Fruit fly (Drosophila melanogaster): ENCODE data around the gene Socs16D.

Socs16D gene

DNA sequence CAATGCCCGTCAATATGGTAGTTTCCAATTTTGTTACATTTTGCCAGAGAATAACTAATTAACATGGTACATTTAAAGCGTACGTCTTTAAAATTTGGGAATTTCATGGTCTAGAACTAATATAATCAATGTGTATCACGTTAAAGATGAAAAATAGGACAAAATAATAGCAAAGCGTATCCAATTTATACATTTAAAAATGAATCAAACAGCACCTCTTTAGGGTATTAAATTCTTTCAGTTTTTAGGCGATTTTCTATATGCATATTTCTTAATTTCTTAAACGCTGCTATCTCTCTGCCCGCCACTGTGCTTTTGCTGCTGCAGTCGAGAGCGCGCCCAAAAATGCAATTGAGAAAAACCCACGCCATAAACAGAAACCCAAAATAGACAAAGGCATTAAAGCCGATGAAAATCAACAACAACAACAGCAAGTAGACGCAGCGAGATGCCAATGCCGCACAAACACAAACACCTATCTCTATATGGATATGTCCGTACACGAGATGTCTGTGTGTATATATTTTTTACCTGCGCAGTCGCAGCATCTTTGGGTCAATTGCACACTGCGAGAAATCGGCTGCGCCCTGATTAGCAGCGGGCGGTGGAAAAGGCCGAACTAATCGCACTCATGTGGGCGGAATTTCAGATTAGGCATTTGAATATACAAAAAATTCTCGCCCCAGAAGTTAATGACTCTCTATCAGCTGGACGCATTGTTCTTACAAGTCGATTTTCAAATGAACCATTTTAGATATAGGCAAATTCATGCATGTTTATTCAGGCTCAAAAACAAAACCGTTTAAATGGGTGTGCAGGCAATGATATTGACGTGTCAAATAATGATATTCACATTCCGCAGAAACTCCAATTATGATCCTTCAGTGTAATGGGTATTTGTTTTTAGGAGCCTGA, 2.0 kb upstream of the Socs16D start (continued):
- TF ChIP-seq Bgb (GFP tag; IDR thresholded peaks at IDR 0.05; ENCODE audit: partially characterized antibody), result no peak
- peak; percentile 46 for TF ChIP-seq HLH3B (GFP tag; IDR thresholded peaks at IDR 0.05)
- no peak for TF ChIP-seq Dfd (GFP tag; optimal IDR thresholded peaks at IDR 0.05)
- peak; percentile 24 for TF ChIP-seq CG18476 (GFP tag; optimal IDR thresholded peaks at IDR 0.05)
- peak; percentile 29 to 76 for TF ChIP-seq bsh (GFP tag; optimal IDR thresholded peaks at IDR 0.05)
- no peak for TF ChIP-seq fd64A (GFP tag; optimal IDR thresholded peaks at IDR 0.05)
- TF ChIP-seq pfk (GFP tag; optimal IDR thresholded peaks at IDR 0.05), result no peak
- no peak for TF ChIP-seq CG14441 (GFP tag; IDR thresholded peaks at IDR 0.05)
- TF ChIP-seq CG2712 (tag; optimal IDR thresholded peaks at IDR 0.05), result peak; percentile 88
- TF ChIP-seq ato (GFP tag; IDR thresholded peaks at IDR 0.05; ENCODE audit: partially characterized antibody), result no peak
- TF ChIP-seq Hsf (GFP tag; optimal IDR thresholded peaks at IDR 0.05), result peak; percentile 42
- TF ChIP-seq run (tag; optimal IDR thresholded peaks at IDR 0.05), result peak; percentile 39
- TF ChIP-seq Opbp (GFP tag; IDR thresholded peaks at IDR 0.05; ENCODE audit: partially characterized antibody), result no peak
- TF ChIP-seq CG13123 (GFP tag; optimal IDR thresholded peaks at IDR 0.05), result no peak
- no peak for TF ChIP-seq tx (GFP tag; optimal IDR thresholded peaks at IDR 0.05)
- peak; percentile 45 for TF ChIP-seq CG10431 (GFP tag; optimal IDR thresholded peaks at IDR 0.05)
- peak; percentile 10 for TF ChIP-seq kay (GFP tag; optimal IDR thresholded peaks at IDR 0.05)
- TF ChIP-seq zfh2 (GFP tag; optimal IDR thresholded peaks at IDR 0.05), result no peak
- peak; percentile 26 to 36 for TF ChIP-seq Pdp1 (GFP tag; optimal IDR thresholded peaks at IDR 0.05)
- no peak for TF ChIP-seq Adf1 (GFP tag; IDR thresholded peaks at IDR 0.05)
- TF ChIP-seq CG1647 (GFP tag; optimal IDR thresholded peaks at IDR 0.05), result no peak
- TF ChIP-seq repo (GFP tag; optimal IDR thresholded peaks at IDR 0.05), result no peak
- TF ChIP-seq CG15696 (tag; optimal IDR thresholded peaks at IDR 0.05), result peak; percentile 77
- peak; percentile 47 for TF ChIP-seq org-1 (GFP tag; optimal IDR thresholded peaks at IDR 0.05)
- TF ChIP-seq CG32772 (GFP tag; IDR thresholded peaks at IDR 0.05), result peak; percentile 34; the same call in 1 of the 2 replicates
- TF ChIP-seq Stat92E (GFP tag; optimal IDR thresholded peaks at IDR 0.05), result no peak
- TF ChIP-seq sens-2 (GFP tag; IDR thresholded peaks at IDR 0.05), result 0 out of 2 replicates have a peak, but pooled peaks have one; percentile 9
- TF ChIP-seq gem (tag; optimal IDR thresholded peaks at IDR 0.05), result peak; percentile 84
- TF ChIP-seq sisA (GFP tag; IDR thresholded peaks at IDR 0.05), result peak; percentile 38
- TF ChIP-seq Hmr (GFP tag; optimal IDR thresholded peaks at IDR 0.05), result peak; percentile 7
- TF ChIP-seq nom (GFP tag; optimal IDR thresholded peaks at IDR 0.05), result peak; percentile 36
- TF ChIP-seq Dip3 (GFP tag; optimal IDR thresholded peaks at IDR 0.05), result no peak
- TF ChIP-seq jigr1 (GFP tag; IDR thresholded peaks at IDR 0.05), result peak; percentile 20; the same call in 1 of the 3 replicates
- TF ChIP-seq h (optimal IDR thresholded peaks at IDR 0.05), result no peak
- peak; percentile 50 for TF ChIP-seq Blimp-1 (GFP tag; optimal IDR thresholded peaks at IDR 0.05)
- TF ChIP-seq CG6272 (GFP tag; IDR thresholded peaks at IDR 0.05), result no peak
- TF ChIP-seq wdn (GFP tag; IDR thresholded peaks at IDR 0.05), result no peak
- peak; percentile 9 for TF ChIP-seq fd102C (GFP tag; optimal IDR thresholded peaks at IDR 0.05)
- TF ChIP-seq caup (GFP tag; optimal IDR thresholded peaks at IDR 0.05; ENCODE audit: severe bottlenecking), result no peak
- TF ChIP-seq Gsc (GFP tag; IDR thresholded peaks at IDR 0.05), result no peak
- TF ChIP-seq H2.0 (GFP tag; IDR thresholded peaks at IDR 0.05), result 0 out of 2 replicates have a peak, but pooled peaks have one; percentile 26
- no peak for TF ChIP-seq dati (GFP tag; IDR thresholded peaks at IDR 0.05)
- peak; percentile 60 for TF ChIP-seq CG12219 (GFP tag; optimal IDR thresholded peaks at IDR 0.05)
- no peak for TF ChIP-seq ci (GFP tag; IDR thresholded peaks at IDR 0.05)
- TF ChIP-seq Oli (tag; optimal IDR thresholded peaks at IDR 0.05), result peak; percentile 84
- no peak for TF ChIP-seq CG10274 (GFP tag; optimal IDR thresholded peaks at IDR 0.05)
- no peak for TF ChIP-seq Nf-YC (tag; optimal IDR thresholded peaks at IDR 0.05)
- TF ChIP-seq CG12104 (GFP tag; optimal IDR thresholded peaks at IDR 0.05), result peak; percentile 35
